Worm (Caenorhabditis elegans): ENCODE results near the gene dop-6.

DNA sequence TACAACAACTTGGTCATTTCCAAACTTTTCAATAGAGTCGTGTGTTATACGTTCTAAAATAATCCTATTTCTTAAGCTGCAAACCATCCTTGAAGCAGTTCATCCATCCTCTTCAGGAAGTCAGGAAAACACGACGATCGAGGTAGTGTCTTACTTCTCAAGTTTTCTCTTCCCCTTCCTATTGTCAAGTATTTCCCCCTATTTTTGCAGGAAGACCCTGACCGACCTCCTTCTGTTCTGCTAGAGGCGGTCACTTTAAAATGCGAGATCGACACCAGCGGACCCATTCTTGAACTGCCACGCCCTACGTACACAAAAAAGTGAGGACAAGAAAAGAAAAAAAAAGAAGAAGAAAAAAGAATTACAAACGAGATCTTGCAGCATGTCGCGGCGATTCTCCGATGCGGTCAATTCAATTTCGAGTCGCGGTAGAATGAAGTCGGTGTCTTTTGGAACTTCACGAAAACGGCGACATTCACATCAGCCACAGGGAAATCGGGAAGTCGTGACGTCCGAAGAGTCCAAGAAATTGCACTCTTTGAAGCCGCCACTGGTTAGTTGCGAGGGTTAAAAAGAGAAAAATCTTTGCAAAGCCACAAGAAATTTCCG is 2.3 kb downstream of the dop-6 start:
- TF ChIP-seq aly-2 (tag; optimal IDR thresholded peaks at IDR 0.05), result no peak
- no peak for TF ChIP-seq ama-1 (optimal IDR thresholded peaks at IDR 0.05)
- no peak for TF ChIP-seq pqm-1 (tag; optimal IDR thresholded peaks at IDR 0.05)
- TF ChIP-seq ceh-28 (tag; optimal IDR thresholded peaks at IDR 0.05), result no peak
- TF ChIP-seq nhr-25 (tag; optimal IDR thresholded peaks at IDR 0.05), result no peak

Measured in whole organism, L3 larva.